Fruit fly (Drosophila melanogaster) whole organism, embryonic: Measurements from ENCODE around the gene Rrp1.

Experiments
- Atf-2 ChIP-seq: fragments of 200-800 bp; sonication (Bioruptor generic); optimal IDR thresholded peaks from 2 replicates; lab custom pipeline; 2016; ENCODE audit warnings: missing biosample characterization, missing genetic modification characterization
- B-H2 ChIP-seq: fragments of 200-800 bp; sonication (Bioruptor generic); optimal IDR thresholded peaks from 2 replicates; lab custom pipeline; 2018; ENCODE audit warnings: missing biosample characterization, mild to moderate bottlenecking, missing genetic modification characterization
- CG1024 ChIP-seq: fragments of 200-800 bp; sonication (Bioruptor generic); IDR thresholded peaks from 2 replicates; pipeline ENCODE4 v1.3.6; 2022; ENCODE audit warnings: missing biosample characterization, missing genetic modification characterization
- CG10431 ChIP-seq: fragments of 200-800 bp; sonication (Bioruptor generic); optimal IDR thresholded peaks from 3 replicates; lab custom pipeline; 2018; ENCODE audit warnings: missing biosample characterization, mild to moderate bottlenecking, missing genetic modification characterization
- CG10654 ChIP-seq: fragments of 200-800 bp; sonication (Bioruptor generic); optimal IDR thresholded peaks from 2 replicates; lab custom pipeline; 2016; ENCODE audit warnings: missing biosample characterization, missing genetic modification characterization
- CG11085 ChIP-seq: fragments of 200-800 bp; sonication (Bioruptor generic); IDR thresholded peaks from 2 replicates; pipeline ENCODE4 v1.3.6; 2022; ENCODE audit warnings: missing biosample characterization, missing genetic modification characterization
- CG11456 ChIP-seq: fragments of 200-800 bp; sonication (Bioruptor generic); IDR thresholded peaks from 3 replicates; pipeline ENCODE4 v1.3.6; 2022; ENCODE audit warnings: missing biosample characterization, missing genetic modification characterization
- CG15011 ChIP-seq: fragments of 200-800 bp; sonication (Bioruptor generic); optimal IDR thresholded peaks from 3 replicates; lab custom pipeline; 2018; ENCODE audit warnings: missing biosample characterization, mild to moderate bottlenecking, missing genetic modification characterization
- CG15269 ChIP-seq: fragments of 200-800 bp; sonication (Bioruptor generic); optimal IDR thresholded peaks from 2 replicates; lab custom pipeline; 2018; ENCODE audit warnings: missing biosample characterization, mild to moderate bottlenecking, missing genetic modification characterization, moderate library complexity
- CG16815 ChIP-seq: fragments of 200-800 bp; sonication (Bioruptor generic); optimal IDR thresholded peaks from 3 replicates; lab custom pipeline; 2017; ENCODE audit warnings: missing biosample characterization, mild to moderate bottlenecking, missing genetic modification characterization
- CG17328 ChIP-seq: fragments of 200-800 bp; sonication (Bioruptor generic); IDR thresholded peaks from 2 replicates; pipeline ENCODE4 v1.3.6; 2022; ENCODE audit warnings: missing biosample characterization, missing genetic modification characterization
- CG3065 ChIP-seq: fragments of 200-800 bp; sonication (Bioruptor generic); optimal IDR thresholded peaks from 2 replicates; lab custom pipeline; 2016; ENCODE audit warnings: missing biosample characterization, missing genetic modification characterization
- CG3163 ChIP-seq: fragments of 200-800 bp; sonication (Bioruptor generic); optimal IDR thresholded peaks from 3 replicates; lab custom pipeline; 2016; ENCODE audit warnings: missing biosample characterization, missing genetic modification characterization
- CG32767 ChIP-seq: fragments of 200-800 bp; sonication (Bioruptor generic); IDR thresholded peaks from 2 replicates; pipeline ENCODE4 v1.3.6; 2022; ENCODE audit warnings: missing biosample characterization, missing genetic modification characterization
- CG34422 ChIP-seq: fragments of 200-800 bp; sonication (Bioruptor generic); IDR thresholded peaks from 3 replicates; pipeline ENCODE4 v1.3.6; 2022; ENCODE audit warnings: missing biosample characterization, missing genetic modification characterization
- CG5180 ChIP-seq: fragments of 200-800 bp; sonication (Bioruptor generic); optimal IDR thresholded peaks from 3 replicates; lab custom pipeline; 2017; ENCODE audit warnings: missing biosample characterization, missing genetic modification characterization, mild to moderate bottlenecking, moderate library complexity, missing genetic modification reagents
- CG6813 ChIP-seq: fragments of 200-800 bp; sonication (Bioruptor generic); optimal IDR thresholded peaks from 2 replicates; lab custom pipeline; 2017; ENCODE audit warnings: missing biosample characterization, missing genetic modification characterization, mild to moderate bottlenecking, moderate library complexity, missing genetic modification reagents
- CG7372 ChIP-seq: fragments of 200-800 bp; sonication (Bioruptor generic); IDR thresholded peaks from 2 replicates; pipeline ENCODE4 v1.3.6; 2022; ENCODE audit warnings: missing biosample characterization, missing genetic modification characterization
- CG7928 ChIP-seq: fragments of 200-800 bp; sonication (Bioruptor generic); optimal IDR thresholded peaks from 2 replicates; lab custom pipeline; 2017; ENCODE audit warnings: missing biosample characterization, mild to moderate bottlenecking, missing genetic modification characterization
- CG8089 ChIP-seq: fragments of 200-800 bp; sonication (Bioruptor generic); optimal IDR thresholded peaks from 3 replicates; lab custom pipeline; 2016; ENCODE audit warnings: missing biosample characterization, missing genetic modification characterization
- CG8924 ChIP-seq: fragments of 200-800 bp; optimal IDR thresholded peaks from 3 replicates; lab custom pipeline; 2019; ENCODE audit warnings: missing biosample characterization, mild to moderate bottlenecking, missing genetic modification characterization, moderate library complexity
- CG9609 ChIP-seq: fragments of 200-800 bp; sonication (Bioruptor generic); optimal IDR thresholded peaks from 3 replicates; lab custom pipeline; 2016; ENCODE audit warnings: missing biosample characterization, missing genetic modification characterization
- Doc3 ChIP-seq: fragments of 200-800 bp; sonication (Bioruptor generic); IDR thresholded peaks from 3 replicates; pipeline ENCODE4 v1.3.6; 2022; ENCODE audit warnings: missing biosample characterization, missing genetic modification characterization; ENCODE audit not compliant: partially characterized antibody
- HLH4C ChIP-seq: fragments of 200-800 bp; sonication (Bioruptor generic); IDR thresholded peaks from 3 replicates; pipeline ENCODE4 v1.3.6; 2022; ENCODE audit warnings: missing biosample characterization, missing genetic modification characterization; ENCODE audit not compliant: partially characterized antibody
- Hsf ChIP-seq: fragments of 200-800 bp; sonication (Bioruptor generic); optimal IDR thresholded peaks from 3 replicates; lab custom pipeline; 2016; ENCODE audit warnings: missing biosample characterization, missing genetic modification characterization
- Lhr ChIP-seq: fragments of 200-800 bp; sonication (Bioruptor generic); optimal IDR thresholded peaks from 3 replicates; lab custom pipeline; 2017; ENCODE audit warnings: mild to moderate bottlenecking, missing biosample characterization, missing genetic modification reagents, missing genetic modification characterization
- NC2β ChIP-seq: fragments of 200-800 bp; sonication (Bioruptor generic); optimal IDR thresholded peaks from 2 replicates; lab custom pipeline; 2016; ENCODE audit warnings: missing biosample characterization, missing genetic modification characterization
- Neu2 ChIP-seq: fragments of 200-800 bp; sonication (Bioruptor generic); optimal IDR thresholded peaks from 3 replicates; lab custom pipeline; 2016; ENCODE audit warnings: missing biosample characterization, missing genetic modification characterization, borderline replicate concordance
- Optix ChIP-seq: fragments of 200-800 bp; sonication (Bioruptor generic); IDR thresholded peaks from 3 replicates; pipeline ENCODE4 v1.3.6; 2022; ENCODE audit warnings: missing biosample characterization, missing genetic modification characterization
- Rx ChIP-seq: fragments of 200-800 bp; sonication (Bioruptor generic); IDR thresholded peaks from 2 replicates; pipeline ENCODE4 v1.3.6; 2022; ENCODE audit warnings: missing biosample characterization, missing genetic modification characterization
- Scr ChIP-seq: fragments of 200-800 bp; sonication (Bioruptor generic); IDR thresholded peaks from 2 replicates; pipeline ENCODE4 v1.3.6; 2022; ENCODE audit warnings: missing biosample characterization, missing genetic modification characterization; ENCODE audit not compliant: partially characterized antibody
- Sry-β ChIP-seq: fragments of 200-800 bp; sonication (Bioruptor generic); optimal IDR thresholded peaks from 2 replicates; lab custom pipeline; 2018; ENCODE audit warnings: missing biosample characterization, mild to moderate bottlenecking, missing genetic modification characterization, moderate library complexity
- Sry-δ ChIP-seq: fragments of 200-800 bp; sonication (Bioruptor generic); optimal IDR thresholded peaks from 2 replicates; lab custom pipeline; 2016; ENCODE audit warnings: missing biosample characterization, missing genetic modification characterization
- ab ChIP-seq: fragments of 200-800 bp; sonication (Bioruptor generic); optimal IDR thresholded peaks from 2 replicates; lab custom pipeline; 2016; ENCODE audit warnings: missing biosample characterization, missing genetic modification characterization
- ara ChIP-seq: fragments of 200-800 bp; sonication (Bioruptor generic); IDR thresholded peaks from 2 replicates; pipeline ENCODE4 v1.3.6; 2022; ENCODE audit warnings: missing biosample characterization, missing genetic modification characterization
- ci ChIP-seq: fragments of 200-800 bp; sonication (Bioruptor generic); IDR thresholded peaks from 3 replicates; pipeline ENCODE4 v1.3.6; 2022; ENCODE audit warnings: missing biosample characterization, missing genetic modification characterization
- dpn ChIP-seq, 2 experiments: fragments of 200-800 bp; sonication (Bioruptor generic); optimal IDR thresholded peaks; 3 replicates each; lab custom pipeline; 2016; ENCODE audit warnings: missing biosample characterization in 2 of 2, missing genetic modification characterization in 2 of 2
- dysf ChIP-seq: fragments of 200-800 bp; sonication (Bioruptor generic); IDR thresholded peaks from 3 replicates; pipeline ENCODE4 v1.3.6; 2022; ENCODE audit warnings: missing biosample characterization, missing genetic modification characterization
- emc ChIP-seq: fragments of 200-800 bp; sonication (Bioruptor generic); optimal IDR thresholded peaks from 2 replicates; lab custom pipeline; 2016; ENCODE audit warnings: missing biosample characterization, missing genetic modification characterization
- h ChIP-seq: fragments of >200 bp; optimal IDR thresholded peaks from 2 replicates; lab custom pipeline; 2017
- her ChIP-seq: fragments of 200-800 bp; sonication (Bioruptor generic); optimal IDR thresholded peaks from 2 replicates; lab custom pipeline; 2016; ENCODE audit warnings: missing biosample characterization, missing genetic modification characterization
- insv ChIP-seq, 2 experiments: fragments of 200-800 bp; sonication (Bioruptor generic); optimal IDR thresholded peaks; 3 replicates each; lab custom pipeline; 2016 to 2018; ENCODE audit warnings: missing biosample characterization in 2 of 2, missing genetic modification characterization in 2 of 2
- lov ChIP-seq, 2 experiments: fragments of 200-800 bp in 1 of 2; fragments of >200 bp in 1 of 2; sonication (Bioruptor generic) in 1 of 2; IDR thresholded peaks in 1 of 2; optimal IDR thresholded peaks in 1 of 2; 2 replicates in 1 of 2; 3 replicates in 1 of 2; pipeline versions ENCODE4 v1.3.6 to Lab custom; 2017 to 2022; ENCODE audit warnings: missing biosample characterization in 1 of 2, missing genetic modification characterization in 1 of 2
- maf-S ChIP-seq: fragments of 200-800 bp; sonication (Bioruptor generic); optimal IDR thresholded peaks from 2 replicates; lab custom pipeline; 2016; ENCODE audit warnings: missing biosample characterization, missing genetic modification characterization
- mam ChIP-seq: fragments of 200-800 bp; sonication (Bioruptor generic); optimal IDR thresholded peaks from 3 replicates; lab custom pipeline; 2016; ENCODE audit warnings: missing biosample characterization, missing genetic modification characterization
- pita ChIP-seq: fragments of 200-800 bp; sonication (Bioruptor generic); optimal IDR thresholded peaks from 2 replicates; lab custom pipeline; 2017; ENCODE audit warnings: missing biosample characterization, mild to moderate bottlenecking, missing genetic modification characterization
- repo ChIP-seq: fragments of 200-800 bp; sonication (Bioruptor generic); optimal IDR thresholded peaks from 2 replicates; lab custom pipeline; 2016; ENCODE audit warnings: missing biosample characterization, missing genetic modification characterization
- sens-2 ChIP-seq: fragments of 200-800 bp; sonication (Bioruptor generic); IDR thresholded peaks from 2 replicates; pipeline ENCODE4 v1.3.6; 2022; ENCODE audit warnings: missing biosample characterization, missing genetic modification characterization
- slbo ChIP-seq: fragments of 200-800 bp; sonication (Bioruptor generic); IDR thresholded peaks from 2 replicates; pipeline ENCODE4 v1.3.6; 2022; ENCODE audit warnings: missing biosample characterization, missing genetic modification characterization
- ttk ChIP-seq: fragments of 200-800 bp; sonication (Bioruptor generic); IDR thresholded peaks from 2 replicates; pipeline ENCODE4 v2.1.2; 2022; ENCODE audit warnings: missing biosample characterization, missing genetic modification characterization
- tx ChIP-seq: fragments of 200-800 bp; sonication (Bioruptor generic); optimal IDR thresholded peaks from 2 replicates; lab custom pipeline; 2016; ENCODE audit warnings: missing biosample characterization, missing genetic modification characterization

Rrp1 gene

dm6 chr2L:2957547-2958174 lies 14.6 kb downstream of the Rrp1 start (continued):
- TF ChIP-seq dpn (GFP tag; optimal IDR thresholded peaks at IDR 0.05; lab: Kevin White, UChicago) (peak; percentile 11 to 28), her (GFP tag; lab: Kevin White, UChicago) (no peak), CG6813 (GFP tag; lab: Kevin White, UChicago) (no peak), CG11456 (GFP tag; lab: Robert Waterston, UW) (no peak), ci (GFP tag; lab: Robert Waterston, UW) (peak; percentile 46; the same call in 1 of the 3 replicates), Rx (GFP tag; lab: Robert Waterston, UW) (no peak; the same call in 1 of the 2 replicates), CG5180 (GFP tag; lab: Kevin White, UChicago) (peak; percentile 22), CG34422 (GFP tag; lab: Robert Waterston, UW) (0 out of 3 replicates have a peak, but pooled peaks have one; percentile 18), mam (GFP tag; lab: Kevin White, UChicago) (peak; percentile 35), CG8924 (tag; lab: Kevin White, UChicago) (peak; percentile 16), Hsf (peak; percentile 41), CG15269 (no peak), Sry-β (GFP tag; lab: Kevin White, UChicago) (no peak), CG32767 (GFP tag; lab: Robert Waterston, UW) (no peak), CG7928 (no peak), CG11085 (GFP tag; lab: Robert Waterston, UW) (no peak), Scr (GFP tag; lab: Robert Waterston, UW) (no peak), sens-2 (GFP tag; lab: Robert Waterston, UW) (no peak), CG9609 (GFP tag; lab: Kevin White, UChicago) (no peak), Neu2 (GFP tag; lab: Kevin White, UChicago) (no peak), h (lab: Kevin White, UChicago) (no peak), HLH4C (GFP tag; lab: Robert Waterston, UW) (no peak), CG3163 (GFP tag; lab: Kevin White, UChicago) (no peak), Doc3 (GFP tag; lab: Robert Waterston, UW) (no peak), ttk (no peak), pita (GFP tag; lab: Kevin White, UChicago) (no peak), CG16815 (GFP tag; lab: Kevin White, UChicago) (no peak), CG1024 (GFP tag; lab: Robert Waterston, UW) (no peak), repo (GFP tag; lab: Kevin White, UChicago) (no peak), CG7372 (no peak), lov (optimal IDR thresholded peaks at IDR 0.05; lab: Kevin White, UChicago) (no peak), lov (GFP tag; IDR thresholded peaks at IDR 0.05; lab: Robert Waterston, UW) (no peak), CG10431 (GFP tag; lab: Kevin White, UChicago) (peak; percentile 9), CG3065 (GFP tag; lab: Kevin White, UChicago) (no peak), emc (GFP tag; lab: Kevin White, UChicago) (no peak), Lhr (GFP tag; lab: Kevin White, UChicago) (peak; percentile 16), CG8089 (GFP tag; lab: Kevin White, UChicago) (no peak), ab (GFP tag; lab: Kevin White, UChicago) (no peak), Sry-δ (GFP tag; lab: Kevin White, UChicago) (no peak), Optix (0 out of 3 replicates have a peak, but pooled peaks have one; percentile 38), B-H2 (GFP tag; lab: Kevin White, UChicago) (no peak), dysf (GFP tag; lab: Robert Waterston, UW) (peak; percentile 67; the same call in 2 of the 3 replicates), CG10654 (GFP tag; lab: Kevin White, UChicago) (peak; percentile 43), insv (GFP tag; optimal IDR thresholded peaks at IDR 0.05; lab: Kevin White, UChicago) (no peak), Atf-2 (no peak), ara (GFP tag; lab: Robert Waterston, UW) (peak; percentile 43; the same call in 1 of the 2 replicates), NC2β (GFP tag; lab: Kevin White, UChicago) (no peak), tx (no peak), CG15011 (GFP tag; lab: Kevin White, UChicago) (no peak), slbo (no peak), CG17328 (GFP tag; lab: Robert Waterston, UW) (no peak), maf-S (GFP tag; lab: Kevin White, UChicago) (no peak)
